Worm (Caenorhabditis elegans): ENCODE results near the gene urb-1.

ce11 chrV:6414985-6415384 is 9.0 kb downstream of the urb-1 start, which contains the start of gene cht-6:
- TF ChIP-seq ztf-11 (tag; optimal IDR thresholded peaks at IDR 0.05), result no peak
- no peak for TF ChIP-seq unc-62 (GFP tag; optimal IDR thresholded peaks at IDR 0.05)
- no peak for TF ChIP-seq pha-4 (tag; optimal IDR thresholded peaks at IDR 0.05)
- no peak for TF ChIP-seq elt-3 (tag; optimal IDR thresholded peaks at IDR 0.05)
